Fruit fly (Drosophila melanogaster): ENCODE data around the gene CG12986.

CG12986 gene

DNA sequence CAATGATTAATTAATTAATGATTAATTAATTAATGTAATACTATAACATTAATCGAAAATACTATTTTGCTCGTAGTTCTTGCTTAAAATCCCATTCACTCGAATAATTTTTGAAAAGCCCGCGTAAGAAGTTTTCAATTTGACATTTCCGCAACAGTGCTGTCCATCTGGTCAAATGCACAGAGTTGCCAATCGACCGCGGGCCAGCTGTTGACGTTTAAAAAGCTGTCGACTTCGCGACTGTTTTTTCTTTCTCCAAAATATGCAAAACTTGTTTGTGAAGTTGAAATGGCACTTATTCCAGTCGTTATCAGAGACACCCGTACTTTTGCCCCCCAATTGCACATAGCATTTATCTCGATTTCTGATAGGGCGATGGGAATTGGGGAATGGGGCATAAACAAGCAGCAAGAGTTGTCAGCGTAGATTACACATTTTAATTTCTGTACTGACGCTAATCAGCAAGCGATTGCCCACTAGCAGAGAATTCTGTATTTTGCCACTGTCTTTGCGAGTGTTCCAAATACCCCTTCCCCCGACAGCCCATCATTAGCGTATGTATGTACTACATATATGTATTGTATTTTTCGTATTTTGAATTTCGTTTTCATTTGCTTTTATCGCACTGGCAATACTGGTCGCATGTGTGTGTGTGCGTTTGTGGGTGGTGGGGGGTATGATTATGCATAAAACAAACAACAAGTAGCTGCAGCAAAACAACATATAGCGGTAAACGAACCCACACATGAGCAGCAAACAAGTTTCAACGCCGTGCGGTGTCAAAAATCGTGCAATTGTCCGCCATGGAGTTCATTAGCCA is 37.2 kb upstream of the CG12986 start, which contains the start of gene Srx (continued):
- TF ChIP-seq HHEX (GFP tag; optimal IDR thresholded peaks at IDR 0.05) (peak; percentile 23), CG13775 (GFP tag; optimal IDR thresholded peaks at IDR 0.05) (peak; percentile 3), bbx (GFP tag; IDR thresholded peaks at IDR 0.05; ENCODE audit: partially characterized antibody) (no peak), gt (GFP tag; IDR thresholded peaks at IDR 0.05) (no peak), mam (GFP tag; optimal IDR thresholded peaks at IDR 0.05) (peak; percentile 38), phol (tag; optimal IDR thresholded peaks at IDR 0.05) (peak; percentile 29), hth (optimal IDR thresholded peaks at IDR 0.05) (no peak), fu2 (GFP tag; optimal IDR thresholded peaks at IDR 0.05) (no peak), CG10209 (GFP tag; optimal IDR thresholded peaks at IDR 0.05) (peak; percentile 15), CG10366 (GFP tag; IDR thresholded peaks at IDR 0.05) (no peak), rib (GFP tag; IDR thresholded peaks at IDR 0.05) (no peak), Hmr (GFP tag; optimal IDR thresholded peaks at IDR 0.05) (peak; percentile 2), CG4854 (GFP tag; optimal IDR thresholded peaks at IDR 0.05) (no peak), exex (tag; optimal IDR thresholded peaks at IDR 0.05) (peak; percentile 50), Hr51 (GFP tag; optimal IDR thresholded peaks at IDR 0.05) (peak in 1 of 2 experiments; percentile 25), yki (optimal IDR thresholded peaks at IDR 0.05) (no peak), Hmx (GFP tag; optimal IDR thresholded peaks at IDR 0.05) (no peak), CG1602 (GFP tag; optimal IDR thresholded peaks at IDR 0.05) (no peak), grau (tag; optimal IDR thresholded peaks at IDR 0.05) (peak; percentile 5), CG12236 (GFP tag; optimal IDR thresholded peaks at IDR 0.05) (no peak), CG10565 (GFP tag; optimal IDR thresholded peaks at IDR 0.05) (no peak), kni (GFP tag; optimal IDR thresholded peaks at IDR 0.05) (no peak), fru (optimal IDR thresholded peaks at IDR 0.05) (no peak), CG9437 (GFP tag; optimal IDR thresholded peaks at IDR 0.05) (peak; percentile 41), CG9817 (tag; optimal IDR thresholded peaks at IDR 0.05) (peak; percentile 54), Neu2 (GFP tag; optimal IDR thresholded peaks at IDR 0.05; ENCODE audit: borderline replicate concordance) (no peak), gsb (GFP tag; IDR thresholded peaks at IDR 0.05) (no peak), Antp (GFP tag; optimal IDR thresholded peaks at IDR 0.05) (peak; percentile 11), Nf-YC (tag; optimal IDR thresholded peaks at IDR 0.05) (peak; percentile 67), CG7786 (GFP tag; optimal IDR thresholded peaks at IDR 0.05) (no peak), CG3281 (GFP tag; optimal IDR thresholded peaks at IDR 0.05) (peak; percentile 7), B-H1 (GFP tag; IDR thresholded peaks at IDR 0.05) (no peak), CG13296 (GFP tag; optimal IDR thresholded peaks at IDR 0.05) (peak; percentile 25), CG1603 (tag; optimal IDR thresholded peaks at IDR 0.05) (peak; percentile 57), CG14441 (GFP tag; IDR thresholded peaks at IDR 0.05) (0 out of 2 replicates have a peak, but pooled peaks have one; percentile 33), Poxn (GFP tag; IDR thresholded peaks at IDR 0.05) (no peak), CrebB (tag; optimal IDR thresholded peaks at IDR 0.05) (peak; percentile 13), trem (tag; optimal IDR thresholded peaks at IDR 0.05) (peak; percentile 66), CG14860 (GFP tag; IDR thresholded peaks at IDR 0.05; ENCODE audit: partially characterized antibody) (no peak), fd3F (GFP tag; optimal IDR thresholded peaks at IDR 0.05) (no peak), bab2 (GFP tag; optimal IDR thresholded peaks at IDR 0.05) (peak; percentile 17), CG9609 (GFP tag; optimal IDR thresholded peaks at IDR 0.05) (peak; percentile 11), Eip74EF (GFP tag; optimal IDR thresholded peaks at IDR 0.05) (no peak), dysf (GFP tag; IDR thresholded peaks at IDR 0.05) (no peak), CG12299 (tag; optimal IDR thresholded peaks at IDR 0.05) (peak; percentile 17), stwl (tag; optimal IDR thresholded peaks at IDR 0.05) (peak; percentile 7), CG12104 (GFP tag; optimal IDR thresholded peaks at IDR 0.05) (no peak), CG34376 (GFP tag; optimal IDR thresholded peaks at IDR 0.05) (peak; percentile 79)
